Worm (Caenorhabditis elegans): Measurements from ENCODE around the gene F44F4.10.

The F44F4.10 gene

DNA sequence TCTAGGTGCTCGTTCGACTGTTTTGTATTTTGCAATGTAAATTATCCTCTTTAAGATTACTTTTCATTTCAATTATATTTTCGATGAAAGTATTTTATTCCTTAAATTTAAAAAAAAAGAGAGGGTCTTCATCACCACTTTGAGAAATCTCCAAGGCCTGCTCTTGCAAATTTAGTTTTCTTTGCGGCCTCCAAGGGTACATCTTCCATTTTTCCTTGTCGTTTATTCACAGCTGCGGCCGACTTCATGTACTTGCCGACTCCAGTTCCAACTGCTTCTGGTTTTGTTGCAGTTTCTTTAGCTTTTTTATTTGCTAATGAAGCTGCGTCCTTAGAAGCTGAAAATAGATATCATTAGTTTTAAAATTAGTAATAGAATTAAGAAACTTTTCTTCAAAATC, 46.4 kb downstream of the F44F4.10 start:
- TF ChIP-seq nhr-23 (tag; optimal IDR thresholded peaks at IDR 0.05), result no peak
- TF ChIP-seq daf-12 (tag; optimal IDR thresholded peaks at IDR 0.05), result no peak
- TF ChIP-seq ama-1 (optimal IDR thresholded peaks at IDR 0.05), result no peak
- no peak for TF ChIP-seq elt-2 (tag; optimal IDR thresholded peaks at IDR 0.05)
- no peak for TF ChIP-seq skn-1 (tag; optimal IDR thresholded peaks at IDR 0.05)
- no peak for TF ChIP-seq nhr-12 (tag; optimal IDR thresholded peaks at IDR 0.05)
- no peak for TF ChIP-seq fkh-2 (tag; optimal IDR thresholded peaks at IDR 0.05)
- TF ChIP-seq lsy-12 (tag; optimal IDR thresholded peaks at IDR 0.05), result no peak
- no peak for TF ChIP-seq tbx-2 (tag; optimal IDR thresholded peaks at IDR 0.05)
- no peak for TF ChIP-seq ZK546.5 (tag; optimal IDR thresholded peaks at IDR 0.05)
- no peak for TF ChIP-seq nhr-237 (tag; optimal IDR thresholded peaks at IDR 0.05)
- no peak for TF ChIP-seq mml-1 (tag; optimal IDR thresholded peaks at IDR 0.05)
- no peak for TF ChIP-seq unc-62 (GFP tag; optimal IDR thresholded peaks at IDR 0.05)
- TF ChIP-seq nhr-77 (tag; optimal IDR thresholded peaks at IDR 0.05), result no peak
- TF ChIP-seq nhr-11 (tag; optimal IDR thresholded peaks at IDR 0.05), result no peak
- no peak for TF ChIP-seq ceh-9 (tag; optimal IDR thresholded peaks at IDR 0.05)

DNA sequence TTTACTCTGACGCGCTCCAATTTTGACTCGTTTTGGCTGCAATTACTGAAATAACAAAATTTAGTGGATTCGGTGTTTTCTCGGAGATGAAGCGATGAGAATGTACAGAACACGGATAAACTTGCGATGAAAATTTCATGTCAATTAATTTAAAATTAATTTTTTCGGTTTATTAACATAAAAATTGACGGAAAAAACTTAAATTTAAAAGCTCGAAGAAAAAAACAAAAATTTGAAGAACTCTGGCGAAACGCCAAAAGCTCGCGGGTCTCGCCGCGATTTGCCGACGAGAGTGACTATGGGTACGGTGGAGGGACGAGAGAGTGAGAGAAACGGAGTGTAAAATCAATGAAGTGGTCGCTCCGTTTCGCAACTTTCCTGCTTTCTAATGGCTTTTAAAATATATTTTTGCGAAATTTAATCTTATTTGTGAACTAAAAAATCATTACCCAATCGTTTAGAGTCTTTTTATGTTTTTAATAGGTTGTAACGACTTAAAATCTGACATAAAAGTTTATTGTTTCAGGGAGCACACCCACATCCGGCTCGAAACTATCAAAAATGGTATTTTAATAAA, 48.3 kb downstream of the F44F4.10 start, which contains the start of the genes gmps-1 and cap-2:
TSS of gene gmps-1 (minus strand) at position 51 of the 577 bp plus-strand sequence.
TSS of gene cap-2 (plus strand) at position 527 of the 577 bp plus-strand sequence.
- no peak for TF ChIP-seq mdl-1 (tag; optimal IDR thresholded peaks at IDR 0.05)
- TF ChIP-seq nhr-12 (tag; optimal IDR thresholded peaks at IDR 0.05), result no peak
- TF ChIP-seq pqm-1 (tag; optimal IDR thresholded peaks at IDR 0.05), result peak; percentile 74
- TF ChIP-seq elt-1 (tag; optimal IDR thresholded peaks at IDR 0.05), result peak; percentile 84
- peak; percentile 95 for TF ChIP-seq jun-1 (tag; optimal IDR thresholded peaks at IDR 0.05)
- TF ChIP-seq ztf-11 (tag; optimal IDR thresholded peaks at IDR 0.05), result no peak
- no peak for TF ChIP-seq ceh-16 (tag; optimal IDR thresholded peaks at IDR 0.05)
- peak; percentile 73 for TF ChIP-seq unc-62 (GFP tag; optimal IDR thresholded peaks at IDR 0.05)
- peak; percentile 77 for TF ChIP-seq ama-1 (optimal IDR thresholded peaks at IDR 0.05)
- peak; percentile 96 for TF ChIP-seq nhr-43 (tag; optimal IDR thresholded peaks at IDR 0.05; ENCODE audit: poor library complexity, severe bottlenecking)
- peak; percentile 91 for TF ChIP-seq nhr-77 (tag; optimal IDR thresholded peaks at IDR 0.05)
- TF ChIP-seq zag-1 (tag; optimal IDR thresholded peaks at IDR 0.05), result peak; percentile 68
- TF ChIP-seq nhr-67 (tag; optimal IDR thresholded peaks at IDR 0.05), result peak; percentile 11
- no peak for TF ChIP-seq unc-39 (tag; optimal IDR thresholded peaks at IDR 0.05)
- peak; percentile 90 for TF ChIP-seq egl-5 (tag; optimal IDR thresholded peaks at IDR 0.05)
- TF ChIP-seq nhr-237 (tag; optimal IDR thresholded peaks at IDR 0.05), result no peak
- peak; percentile 97 for TF ChIP-seq lsy-12 (tag; optimal IDR thresholded peaks at IDR 0.05)
- no peak for TF ChIP-seq sea-2 (GFP tag; optimal IDR thresholded peaks at IDR 0.05)
- peak; percentile 79 for TF ChIP-seq snpc-4 (tag; optimal IDR thresholded peaks at IDR 0.05)
- TF ChIP-seq lin-15B (tag; optimal IDR thresholded peaks at IDR 0.05), result peak; percentile 93
- peak; percentile 88 for TF ChIP-seq fkh-10 (GFP tag; optimal IDR thresholded peaks at IDR 0.05)
- peak; percentile 98 for TF ChIP-seq ceh-28 (tag; optimal IDR thresholded peaks at IDR 0.05)
- TF ChIP-seq skn-1 (tag; optimal IDR thresholded peaks at IDR 0.05), result peak; percentile 90
- TF ChIP-seq mml-1 (tag; optimal IDR thresholded peaks at IDR 0.05), result no peak
- TF ChIP-seq hmg-11 (tag; optimal IDR thresholded peaks at IDR 0.05), result peak; percentile 96
- no peak for TF ChIP-seq ceh-9 (tag; optimal IDR thresholded peaks at IDR 0.05)
- peak; percentile 54 for TF ChIP-seq aly-2 (tag; optimal IDR thresholded peaks at IDR 0.05)
- TF ChIP-seq ceh-82 (tag; optimal IDR thresholded peaks at IDR 0.05), result peak; percentile 95
- TF ChIP-seq nhr-25 (tag; optimal IDR thresholded peaks at IDR 0.05), result peak; percentile 93
- TF ChIP-seq nfya-1 (tag; optimal IDR thresholded peaks at IDR 0.05; ENCODE audit: insufficient read depth), result peak; percentile 99
- peak; percentile 55 for TF ChIP-seq ztf-4 (tag; optimal IDR thresholded peaks at IDR 0.05)
- TF ChIP-seq elt-3 (tag; optimal IDR thresholded peaks at IDR 0.05), result peak in 1 of 3 experiments; percentile 35
- TF ChIP-seq nhr-11 (tag; optimal IDR thresholded peaks at IDR 0.05), result peak; percentile 74
- TF ChIP-seq daf-12 (tag; optimal IDR thresholded peaks at IDR 0.05), result no peak
- no peak for TF ChIP-seq fos-1 (tag; optimal IDR thresholded peaks at IDR 0.05)
- TF ChIP-seq elt-2 (tag; optimal IDR thresholded peaks at IDR 0.05), result peak; percentile 72
- TF ChIP-seq eor-1 (tag; optimal IDR thresholded peaks at IDR 0.05), result peak in 1 of 2 experiments; percentile 38
- peak; percentile 80 for TF ChIP-seq egl-27 (tag; optimal IDR thresholded peaks at IDR 0.05)
- peak; percentile 97 for TF ChIP-seq nhr-23 (tag; optimal IDR thresholded peaks at IDR 0.05)
- peak; percentile 97 for TF ChIP-seq lin-39 (tag; optimal IDR thresholded peaks at IDR 0.05)
- TF ChIP-seq nhr-28 (tag; optimal IDR thresholded peaks at IDR 0.05), result peak; percentile 68
- TF ChIP-seq fkh-2 (tag; optimal IDR thresholded peaks at IDR 0.05), result no peak
- peak; percentile 98 for TF ChIP-seq R02D3.7 (tag; optimal IDR thresholded peaks at IDR 0.05)
- TF ChIP-seq ZK546.5 (tag; optimal IDR thresholded peaks at IDR 0.05), result peak; percentile 54
- peak; percentile 91 for TF ChIP-seq pha-4 (tag; optimal IDR thresholded peaks at IDR 0.05)
- peak; percentile 94 for TF ChIP-seq tbx-2 (tag; optimal IDR thresholded peaks at IDR 0.05)
- TF ChIP-seq nhr-76 (tag; optimal IDR thresholded peaks at IDR 0.05), result no peak
